Worm (Caenorhabditis elegans): Measurements from ENCODE around the gene ced-8.

ce11 chrX:8457314-8457713 is 40.6 kb upstream of the ced-8 start, which contains the start of gene F16F9.3:
- TF ChIP-seq pqm-1 (tag; optimal IDR thresholded peaks at IDR 0.05), result no peak
- no peak for TF ChIP-seq nhr-11 (tag; optimal IDR thresholded peaks at IDR 0.05)
- TF ChIP-seq elt-2 (tag; optimal IDR thresholded peaks at IDR 0.05), result no peak
- no peak for TF ChIP-seq nhr-28 (tag; optimal IDR thresholded peaks at IDR 0.05)
- TF ChIP-seq sea-2 (GFP tag; optimal IDR thresholded peaks at IDR 0.05), result no peak
- TF ChIP-seq pha-4 (tag; optimal IDR thresholded peaks at IDR 0.05), result no peak
- TF ChIP-seq elt-3 (tag; optimal IDR thresholded peaks at IDR 0.05), result no peak
- TF ChIP-seq nhr-76 (tag; optimal IDR thresholded peaks at IDR 0.05), result no peak
- no peak for TF ChIP-seq fkh-2 (tag; optimal IDR thresholded peaks at IDR 0.05)
- no peak for TF ChIP-seq egl-27 (tag; optimal IDR thresholded peaks at IDR 0.05)
- no peak for TF ChIP-seq jun-1 (tag; optimal IDR thresholded peaks at IDR 0.05)
- TF ChIP-seq tbx-2 (tag; optimal IDR thresholded peaks at IDR 0.05), result no peak
